Worm (Caenorhabditis elegans) whole organism, mixed stage, embryonic: Measurements from ENCODE around the gene R02F2.9.

Source experiments
- elt-3 ChIP-seq: fragments of 150-350 bp; optimal IDR thresholded peaks from 2 replicates; lab custom pipeline; 2014; ENCODE audit warnings: missing biosample characterization, missing genetic modification characterization
- flh-1 ChIP-seq: fragments of 200-800 bp; sonication (Bioruptor generic); optimal IDR thresholded peaks from 2 replicates; lab custom pipeline; 2018; ENCODE audit warnings: mild to moderate bottlenecking, missing genetic modification characterization, moderate library complexity, missing compliant biosample characterization
- ham-2 ChIP-seq: fragments of 200-800 bp; sonication (Bioruptor generic); optimal IDR thresholded peaks from 2 replicates; lab custom pipeline; 2018; ENCODE audit warnings: mild to moderate bottlenecking, missing genetic modification characterization, missing compliant biosample characterization
- mab-5 ChIP-seq: fragments of 150-350 bp; optimal IDR thresholded peaks from 2 replicates; lab custom pipeline; 2014; ENCODE audit warnings: missing biosample characterization, missing genetic modification characterization
- mep-1 ChIP-seq: fragments of 150-350 bp; optimal IDR thresholded peaks from 2 replicates; lab custom pipeline; 2017; ENCODE audit warnings: missing biosample characterization, missing genetic modification reagents, missing genetic modification characterization, inconsistent platforms
- mls-2 ChIP-seq: sonication (generic microtip); optimal IDR thresholded peaks from 2 replicates; lab custom pipeline; 2016; ENCODE audit warnings: mild to moderate bottlenecking, missing genetic modification characterization, moderate library complexity, missing compliant biosample characterization
- nhr-12 ChIP-seq: fragments of 150-350 bp; optimal IDR thresholded peaks from 2 replicates; lab custom pipeline; 2014; ENCODE audit warnings: missing biosample characterization, missing genetic modification characterization
- nhr-76 ChIP-seq: sonication (generic microtip); optimal IDR thresholded peaks from 2 replicates; lab custom pipeline; 2017; ENCODE audit warnings: missing biosample characterization, missing genetic modification characterization
- pha-4 ChIP-seq: fragments of 150-350 bp; optimal IDR thresholded peaks from 2 replicates; lab custom pipeline; 2018; ENCODE audit warnings: missing biosample characterization, missing genetic modification reagents, missing genetic modification characterization
- snpc-4 ChIP-seq: fragments of 150-350 bp; optimal IDR thresholded peaks from 2 replicates; lab custom pipeline; 2014; ENCODE audit warnings: missing biosample characterization, missing genetic modification characterization
- unc-62 ChIP-seq: fragments of 150-350 bp; optimal IDR thresholded peaks from 2 replicates; lab custom pipeline; 2014; ENCODE audit warnings: missing biosample characterization, missing genetic modification reagents, missing genetic modification characterization
- zip-8 ChIP-seq: fragments of 150-350 bp; optimal IDR thresholded peaks from 2 replicates; lab custom pipeline; 2014; ENCODE audit warnings: missing biosample characterization, missing genetic modification characterization
- ztf-11 ChIP-seq: fragments of 150-350 bp; optimal IDR thresholded peaks from 2 replicates; lab custom pipeline; 2014; ENCODE audit warnings: missing biosample characterization, missing genetic modification characterization

DNA sequence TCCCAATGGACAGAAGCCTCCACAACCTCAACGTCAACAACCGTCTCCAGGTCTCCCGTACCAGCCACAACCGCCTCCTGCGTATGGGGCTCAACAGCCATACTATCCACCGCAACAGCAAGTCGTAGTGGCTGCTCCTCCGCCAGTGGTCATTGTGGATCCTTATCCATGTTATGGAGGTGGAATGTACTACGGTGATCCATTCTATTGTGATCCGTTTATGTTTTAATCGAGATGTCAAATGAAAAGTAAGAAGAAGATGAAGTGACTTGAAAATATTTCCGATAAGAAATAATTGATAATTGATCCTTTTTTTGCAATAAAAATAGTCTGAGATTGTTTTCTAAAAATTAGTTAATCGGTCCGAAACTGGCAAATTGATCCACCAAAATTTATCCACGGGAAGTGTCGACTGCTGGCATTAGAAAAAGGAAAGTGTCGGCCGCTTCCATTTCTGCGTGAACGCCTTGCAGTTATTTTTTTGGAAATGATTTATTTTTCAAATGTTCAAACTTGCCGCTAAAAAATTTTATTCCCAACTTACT, 20.1 kb upstream of the R02F2.9 start, which contains the start of the genes R02F2.6 and R02F2.5:
- no peak for TF ChIP-seq nhr-12 (tag; lab: Kevin White, UChicago)
- no peak for TF ChIP-seq pha-4 (tag; lab: Kevin White, UChicago)
- no peak for TF ChIP-seq nhr-76 (tag; lab: Kevin White, UChicago)
- TF ChIP-seq unc-62 (GFP tag; lab: Kevin White, UChicago): no peak
- TF ChIP-seq ham-2 (GFP tag; lab: Kevin White, UChicago): no peak
- no peak for TF ChIP-seq elt-3 (tag; lab: Kevin White, UChicago)
- TF ChIP-seq snpc-4 (tag; lab: Kevin White, UChicago): no peak
- TF ChIP-seq zip-8 (tag; lab: Kevin White, UChicago): no peak
- TF ChIP-seq mep-1 (tag; lab: Kevin White, UChicago): no peak
- no peak for TF ChIP-seq flh-1 (GFP tag; lab: Kevin White, UChicago)
- TF ChIP-seq mls-2 (tag; lab: Kevin White, UChicago): no peak
- TF ChIP-seq ztf-11 (tag; lab: Kevin White, UChicago): no peak
- no peak for TF ChIP-seq mab-5
